Worm (Caenorhabditis elegans) whole organism, midembryonic: ENCODE results near the gene T09F5.10.

Source experiments
- flt-1 ChIP-seq: fragments of 200-800 bp; sonication (Bioruptor generic); IDR thresholded peaks from 2 replicates; pipeline ENCODE4 v1.3.6; 2022; ENCODE audit warnings: missing genetic modification characterization, missing compliant biosample characterization
- klf-2 ChIP-seq: fragments of 200-800 bp; sonication (Bioruptor generic); conservative IDR thresholded peaks from 2 replicates; pipeline ENCODE4 v1.3.6; 2022; ENCODE audit warnings: missing genetic modification reagents, missing genetic modification characterization, missing compliant biosample characterization
- ztf-29 ChIP-seq: fragments of 200-800 bp; sonication (Bioruptor generic); IDR thresholded peaks from 2 replicates; pipeline ENCODE4 v1.3.6; 2022; ENCODE audit warnings: missing genetic modification reagents, missing genetic modification characterization, missing compliant biosample characterization

DNA sequence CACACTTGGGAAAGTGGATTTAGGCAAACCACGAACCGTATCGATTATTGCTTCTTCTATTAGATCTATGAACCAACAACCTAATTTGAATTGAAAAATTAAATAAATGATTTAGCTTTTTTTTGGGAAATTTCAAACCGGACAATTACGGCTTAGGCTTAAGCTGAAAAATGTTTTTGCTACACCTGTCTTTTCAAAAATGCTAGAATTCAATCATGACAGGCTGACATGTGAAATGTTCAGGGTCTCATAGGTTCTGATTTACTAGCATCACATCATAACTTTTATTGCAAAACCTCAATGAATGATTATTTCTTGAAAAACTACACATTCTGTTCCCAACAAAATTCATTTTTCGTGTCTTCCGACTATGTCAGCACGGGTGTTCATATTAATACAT lies 26.6 kb upstream of the T09F5.10 start, which contains the start of gene srh-55:
- TF ChIP-seq ztf-29 (GFP tag; lab: Robert Waterston, UW): no peak
- TF ChIP-seq klf-2 (GFP tag; lab: Robert Waterston, UW): no peak
- TF ChIP-seq flt-1 (GFP tag; lab: Robert Waterston, UW): no peak
